Fruit fly (Drosophila melanogaster) whole organism, embryonic: ENCODE measurements around the gene Tim17a1.
A peak's percentile ranks its signal among the peaks of the same experiment; 100 is the strongest.

ENCODE experiments used
- Atf-2 ChIP-seq: fragments of 200-800 bp; sonication (Bioruptor generic); optimal IDR thresholded peaks from 2 replicates; lab custom pipeline; 2016; ENCODE audit warnings: missing biosample characterization, missing genetic modification characterization
- Atf3 ChIP-seq: fragments of 200-800 bp; sonication (Bioruptor generic); optimal IDR thresholded peaks from 3 replicates; lab custom pipeline; 2016; ENCODE audit warnings: missing biosample characterization, missing genetic modification characterization
- C15 ChIP-seq: fragments of 200-800 bp; sonication (Bioruptor generic); IDR thresholded peaks from 3 replicates; pipeline ENCODE4 v1.3.6; 2022; ENCODE audit warnings: missing biosample characterization, missing genetic modification characterization
- CG10431 ChIP-seq: fragments of 200-800 bp; sonication (Bioruptor generic); optimal IDR thresholded peaks from 3 replicates; lab custom pipeline; 2018; ENCODE audit warnings: missing biosample characterization, mild to moderate bottlenecking, missing genetic modification characterization
- CG10979 ChIP-seq: fragments of 200-800 bp; sonication (Bioruptor generic); optimal IDR thresholded peaks from 2 replicates; lab custom pipeline; 2018; ENCODE audit warnings: missing biosample characterization, mild to moderate bottlenecking, missing genetic modification characterization, moderate library complexity
- CG11504 ChIP-seq: fragments of 200-800 bp; sonication (Bioruptor generic); optimal IDR thresholded peaks from 3 replicates; lab custom pipeline; 2019; ENCODE audit warnings: missing biosample characterization, mild to moderate bottlenecking, missing genetic modification characterization, moderate library complexity
- CG13123 ChIP-seq: fragments of 200-800 bp; sonication (Bioruptor generic); optimal IDR thresholded peaks from 2 replicates; lab custom pipeline; 2016; ENCODE audit warnings: missing biosample characterization, missing genetic modification characterization
- CG13296 ChIP-seq: fragments of 200-800 bp; sonication (Bioruptor generic); optimal IDR thresholded peaks from 3 replicates; lab custom pipeline; 2018; ENCODE audit warnings: missing biosample characterization, mild to moderate bottlenecking, missing genetic modification characterization
- CG13894 ChIP-seq: fragments of 200-800 bp; sonication (Bioruptor generic); optimal IDR thresholded peaks from 3 replicates; lab custom pipeline; 2018; ENCODE audit warnings: missing biosample characterization, mild to moderate bottlenecking, missing genetic modification characterization, moderate library complexity
- CG14014 ChIP-seq: fragments of 200-800 bp; sonication (Bioruptor generic); IDR thresholded peaks from 2 replicates; pipeline ENCODE4 v1.3.6; 2022; ENCODE audit warnings: missing biosample characterization, missing genetic modification characterization
- CG14441 ChIP-seq: fragments of 200-800 bp; sonication (Bioruptor generic); IDR thresholded peaks from 2 replicates; pipeline ENCODE4 v1.3.6; 2022; ENCODE audit warnings: missing biosample characterization, missing genetic modification characterization
- CG15011 ChIP-seq: fragments of 200-800 bp; sonication (Bioruptor generic); optimal IDR thresholded peaks from 3 replicates; lab custom pipeline; 2018; ENCODE audit warnings: missing biosample characterization, mild to moderate bottlenecking, missing genetic modification characterization
- CG1647 ChIP-seq: fragments of 200-800 bp; sonication (Bioruptor generic); optimal IDR thresholded peaks from 3 replicates; lab custom pipeline; 2016; ENCODE audit warnings: missing biosample characterization, missing genetic modification characterization
- CG18764 ChIP-seq: fragments of 200-800 bp; sonication (Bioruptor generic); optimal IDR thresholded peaks from 3 replicates; lab custom pipeline; 2016; ENCODE audit warnings: missing biosample characterization, missing genetic modification characterization
- CG2120 ChIP-seq: fragments of 200-800 bp; sonication (Bioruptor generic); optimal IDR thresholded peaks from 3 replicates; lab custom pipeline; 2016; ENCODE audit warnings: missing biosample characterization, missing genetic modification characterization
- CG30403 ChIP-seq: fragments of 200-800 bp; sonication (Bioruptor generic); optimal IDR thresholded peaks from 3 replicates; lab custom pipeline; 2016; ENCODE audit warnings: missing biosample characterization, missing genetic modification characterization
- CG30431 ChIP-seq: fragments of 200-800 bp; sonication (Bioruptor generic); optimal IDR thresholded peaks from 2 replicates; lab custom pipeline; 2017; ENCODE audit warnings: missing biosample characterization, missing genetic modification characterization
- CG32767 ChIP-seq: fragments of 200-800 bp; sonication (Bioruptor generic); IDR thresholded peaks from 2 replicates; pipeline ENCODE4 v1.3.6; 2022; ENCODE audit warnings: missing biosample characterization, missing genetic modification characterization
- CG32772 ChIP-seq: fragments of 200-800 bp; sonication (Bioruptor generic); IDR thresholded peaks from 2 replicates; pipeline ENCODE4 v1.3.6; 2022; ENCODE audit warnings: missing biosample characterization, missing genetic modification characterization
- CG5180 ChIP-seq: fragments of 200-800 bp; sonication (Bioruptor generic); optimal IDR thresholded peaks from 3 replicates; lab custom pipeline; 2017; ENCODE audit warnings: missing biosample characterization, missing genetic modification characterization, mild to moderate bottlenecking, moderate library complexity, missing genetic modification reagents
- CG7556 ChIP-seq: fragments of 200-800 bp; sonication (Bioruptor generic); optimal IDR thresholded peaks from 2 replicates; lab custom pipeline; 2017; ENCODE audit warnings: missing biosample characterization, mild to moderate bottlenecking, missing genetic modification characterization
- CG9609 ChIP-seq: fragments of 200-800 bp; sonication (Bioruptor generic); optimal IDR thresholded peaks from 3 replicates; lab custom pipeline; 2016; ENCODE audit warnings: missing biosample characterization, missing genetic modification characterization
- Camta ChIP-seq: fragments of 200-800 bp; sonication (Bioruptor generic); optimal IDR thresholded peaks from 2 replicates; lab custom pipeline; 2016; ENCODE audit warnings: missing biosample characterization, missing genetic modification characterization
- CoRest ChIP-seq: fragments of 200-800 bp; sonication (Bioruptor generic); optimal IDR thresholded peaks from 3 replicates; lab custom pipeline; 2018; ENCODE audit warnings: missing biosample characterization, mild to moderate bottlenecking, missing genetic modification characterization, moderate library complexity
- Doc3 ChIP-seq: fragments of 200-800 bp; sonication (Bioruptor generic); IDR thresholded peaks from 3 replicates; pipeline ENCODE4 v1.3.6; 2022; ENCODE audit warnings: missing biosample characterization, missing genetic modification characterization; ENCODE audit not compliant: partially characterized antibody
- Hr51 ChIP-seq, 2 experiments: fragments of 200-800 bp; sonication (Bioruptor generic); optimal IDR thresholded peaks; 2 replicates in 1 of 2; 3 replicates in 1 of 2; lab custom pipeline; 2016 to 2018; ENCODE audit warnings: missing biosample characterization in 2 of 2, missing genetic modification characterization in 2 of 2, mild to moderate bottlenecking in 1 of 2, moderate library complexity in 1 of 2
- MBD-R2 ChIP-seq: fragments of 200-800 bp; sonication (Bioruptor generic); IDR thresholded peaks from 2 replicates; pipeline ENCODE4 v1.3.6; 2022; ENCODE audit warnings: missing biosample characterization, missing genetic modification characterization
- Med ChIP-seq: fragments of 200-800 bp; sonication (Bioruptor generic); peaks from one replicate; lab custom pipeline; 2016; ENCODE audit warnings: missing biosample characterization, missing genetic modification characterization, mild to moderate bottlenecking, inconsistent platforms, moderate library complexity
- Sox100B ChIP-seq: fragments of 200-800 bp; sonication (Bioruptor generic); optimal IDR thresholded peaks from 3 replicates; lab custom pipeline; 2018; ENCODE audit warnings: missing biosample characterization, mild to moderate bottlenecking, missing genetic modification characterization
- abd-A ChIP-seq: fragments of 200-800 bp; sonication (Bioruptor generic); optimal IDR thresholded peaks from 3 replicates; lab custom pipeline; 2019; ENCODE audit warnings: missing biosample characterization, mild to moderate bottlenecking, missing genetic modification characterization, moderate library complexity
- ap ChIP-seq: fragments of 200-800 bp; sonication (Bioruptor generic); IDR thresholded peaks from 2 replicates; pipeline ENCODE4 v1.3.6; 2022; ENCODE audit warnings: missing biosample characterization, missing genetic modification characterization
- az2 ChIP-seq: fragments of 200-800 bp; sonication (Bioruptor generic); optimal IDR thresholded peaks from 3 replicates; lab custom pipeline; 2016; ENCODE audit warnings: missing biosample characterization, missing genetic modification characterization
- bigmax ChIP-seq: fragments of 200-800 bp; sonication (Bioruptor generic); optimal IDR thresholded peaks from 2 replicates; lab custom pipeline; 2018; ENCODE audit warnings: missing biosample characterization, mild to moderate bottlenecking, missing genetic modification characterization
- chn ChIP-seq: fragments of 200-800 bp; sonication (Bioruptor generic); optimal IDR thresholded peaks from 2 replicates; lab custom pipeline; 2016; ENCODE audit warnings: missing biosample characterization, missing genetic modification characterization
- cwo ChIP-seq: fragments of 200-800 bp; sonication (Bioruptor generic); optimal IDR thresholded peaks from 3 replicates; lab custom pipeline; 2017; ENCODE audit warnings: missing biosample characterization, missing genetic modification characterization, mild to moderate bottlenecking, moderate library complexity, missing genetic modification reagents
- disco-r ChIP-seq: fragments of 200-800 bp; sonication (Bioruptor generic); optimal IDR thresholded peaks from 2 replicates; lab custom pipeline; 2016; ENCODE audit warnings: missing biosample characterization, missing genetic modification characterization
- gsb ChIP-seq: fragments of 200-800 bp; sonication (Bioruptor generic); IDR thresholded peaks from 2 replicates; pipeline ENCODE4 v1.3.6; 2022; ENCODE audit warnings: missing biosample characterization, missing genetic modification characterization
- gt ChIP-seq: fragments of 200-800 bp; sonication (Bioruptor generic); IDR thresholded peaks from 2 replicates; pipeline ENCODE4 v1.3.6; 2022; ENCODE audit warnings: missing biosample characterization, missing genetic modification characterization
- h ChIP-seq: fragments of >200 bp; optimal IDR thresholded peaks from 2 replicates; lab custom pipeline; 2017
- her ChIP-seq: fragments of 200-800 bp; sonication (Bioruptor generic); optimal IDR thresholded peaks from 2 replicates; lab custom pipeline; 2016; ENCODE audit warnings: missing biosample characterization, missing genetic modification characterization
- kah ChIP-seq: fragments of 200-800 bp; sonication (Bioruptor generic); optimal IDR thresholded peaks from 2 replicates; lab custom pipeline; 2018; ENCODE audit warnings: missing biosample characterization, mild to moderate bottlenecking, missing genetic modification characterization
- mam ChIP-seq: fragments of 200-800 bp; sonication (Bioruptor generic); optimal IDR thresholded peaks from 3 replicates; lab custom pipeline; 2016; ENCODE audit warnings: missing biosample characterization, missing genetic modification characterization
- nau ChIP-seq: fragments of 200-800 bp; sonication (Bioruptor generic); optimal IDR thresholded peaks from 3 replicates; lab custom pipeline; 2017; ENCODE audit warnings: missing biosample characterization, mild to moderate bottlenecking, missing genetic modification characterization, missing genetic modification reagents
- org-1 ChIP-seq: fragments of 200-800 bp; sonication (Bioruptor generic); optimal IDR thresholded peaks from 2 replicates; lab custom pipeline; 2017; ENCODE audit warnings: missing biosample characterization, missing genetic modification characterization
- sens-2 ChIP-seq: fragments of 200-800 bp; sonication (Bioruptor generic); IDR thresholded peaks from 2 replicates; pipeline ENCODE4 v1.3.6; 2022; ENCODE audit warnings: missing biosample characterization, missing genetic modification characterization
- sim ChIP-seq: fragments of 200-800 bp; sonication (Bioruptor generic); IDR thresholded peaks from 2 replicates; pipeline ENCODE4 v1.3.6; 2022; ENCODE audit warnings: missing biosample characterization, missing genetic modification characterization
- slou ChIP-seq: fragments of 200-800 bp; sonication (Bioruptor generic); optimal IDR thresholded peaks from 3 replicates; lab custom pipeline; 2016; ENCODE audit warnings: missing biosample characterization, missing genetic modification characterization
- sna ChIP-seq: fragments of 200-800 bp; sonication (Bioruptor generic); IDR thresholded peaks from 2 replicates; pipeline ENCODE4 v1.3.6; 2022; ENCODE audit warnings: missing biosample characterization, missing genetic modification characterization; ENCODE audit not compliant: partially characterized antibody
- tap ChIP-seq: fragments of 200-800 bp; optimal IDR thresholded peaks from 3 replicates; lab custom pipeline; 2019; ENCODE audit warnings: missing biosample characterization, mild to moderate bottlenecking, missing genetic modification characterization, moderate library complexity
- tgo ChIP-seq: fragments of 200-800 bp; sonication (Bioruptor generic); IDR thresholded peaks from 3 replicates; pipeline ENCODE4 v1.3.6; 2022; ENCODE audit warnings: missing biosample characterization, missing genetic modification characterization
- unpg ChIP-seq: fragments of 200-800 bp; sonication (Bioruptor generic); optimal IDR thresholded peaks from 3 replicates; lab custom pipeline; 2018; ENCODE audit warnings: missing biosample characterization, mild to moderate bottlenecking, missing genetic modification characterization, moderate library complexity
- wor ChIP-seq: fragments of 200-800 bp; sonication (Bioruptor generic); IDR thresholded peaks from 2 replicates; pipeline ENCODE4 v1.3.6; 2022; ENCODE audit warnings: missing biosample characterization, missing genetic modification characterization

Tim17a1 gene

DNA sequence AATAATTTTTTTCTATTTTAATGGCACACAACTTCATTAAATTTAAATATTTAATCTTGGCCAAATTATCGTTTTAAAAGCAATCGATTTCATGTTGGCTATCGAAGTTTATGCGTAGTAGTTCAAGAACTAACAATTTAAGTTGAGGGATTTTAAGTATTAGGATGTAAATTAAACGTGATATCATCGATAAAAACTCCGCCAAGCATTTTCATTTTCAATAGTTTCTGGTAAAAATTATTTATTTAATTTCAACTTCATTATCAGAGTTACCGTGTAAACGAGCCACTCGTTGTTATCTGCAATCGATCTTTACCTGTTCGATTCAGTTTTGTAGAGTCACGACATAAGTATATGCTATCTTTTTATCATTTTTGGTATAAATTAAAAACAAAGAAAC is 38.5 kb upstream of the Tim17a1 start (continued):
- TF ChIP-seq ap (GFP tag; lab: Robert Waterston, UW) (peak; percentile 97), CG15011 (GFP tag; lab: Kevin White, UChicago) (peak; percentile 94), Atf-2 (peak; percentile 90), h (lab: Kevin White, UChicago) (no peak), cwo (GFP tag; lab: Kevin White, UChicago) (peak; percentile 94), CG13123 (peak; percentile 84), chn (peak; percentile 95), Med (peak; percentile 99), CoRest (tag; lab: Kevin White, UChicago) (peak; percentile 99), Sox100B (peak; percentile 98), nau (GFP tag; lab: Kevin White, UChicago) (peak; percentile 99), CG18764 (peak; percentile 94), az2 (GFP tag; lab: Kevin White, UChicago) (peak; percentile 97), bigmax (GFP tag; lab: Kevin White, UChicago) (peak; percentile 74), CG30431 (GFP tag; lab: Kevin White, UChicago) (peak; percentile 94), gt (GFP tag; lab: Robert Waterston, UW) (peak; percentile 85), CG13894 (tag; lab: Kevin White, UChicago) (peak; percentile 99), sens-2 (peak; percentile 97), C15 (GFP tag; lab: Robert Waterston, UW) (peak; percentile 87), abd-A (tag; lab: Kevin White, UChicago) (no peak), MBD-R2 (GFP tag; lab: Robert Waterston, UW) (peak; percentile 94), org-1 (peak; percentile 90), Atf3 (GFP tag; lab: Kevin White, UChicago) (peak; percentile 92), wor (peak; percentile 92), CG32772 (GFP tag; lab: Robert Waterston, UW) (peak; percentile 88), CG14014 (peak; percentile 97), kah (GFP tag; lab: Kevin White, UChicago) (peak; percentile 97), disco-r (peak; percentile 86), sna (no peak), slou (peak; percentile 86), CG5180 (GFP tag; lab: Kevin White, UChicago) (peak; percentile 91), mam (GFP tag; lab: Kevin White, UChicago) (peak; percentile 92), CG13296 (peak; percentile 99), CG1647 (peak; percentile 98), CG14441 (GFP tag; lab: Robert Waterston, UW) (peak; percentile 95), tap (peak; percentile 99), CG11504 (tag; lab: Kevin White, UChicago) (peak; percentile 97), Hr51 (GFP tag; optimal IDR thresholded peaks at IDR 0.05; lab: Kevin White, UChicago) (peak; percentile 92 to 99), her (peak; percentile 90), CG10979 (tag; lab: Kevin White, UChicago) (peak; percentile 99), CG10431 (GFP tag; lab: Kevin White, UChicago) (peak; percentile 93), sim (peak; percentile 98), unpg (GFP tag; lab: Kevin White, UChicago) (peak; percentile 99), CG2120 (GFP tag; lab: Kevin White, UChicago) (peak; percentile 95), CG9609 (GFP tag; lab: Kevin White, UChicago) (peak; percentile 91), CG32767 (GFP tag; lab: Robert Waterston, UW) (peak; percentile 93), CG7556 (GFP tag; lab: Kevin White, UChicago) (peak; percentile 95), Doc3 (GFP tag; lab: Robert Waterston, UW) (0 out of 3 replicates have a peak, but pooled peaks have one; percentile 44), tgo (GFP tag; lab: Robert Waterston, UW) (peak; percentile 95), gsb (peak; percentile 92), CG30403 (GFP tag; lab: Kevin White, UChicago) (peak; percentile 96), Camta (GFP tag; lab: Kevin White, UChicago) (peak; percentile 96)
